Fruit fly (Drosophila melanogaster): ENCODE measurements around the gene CG31910.

DNA sequence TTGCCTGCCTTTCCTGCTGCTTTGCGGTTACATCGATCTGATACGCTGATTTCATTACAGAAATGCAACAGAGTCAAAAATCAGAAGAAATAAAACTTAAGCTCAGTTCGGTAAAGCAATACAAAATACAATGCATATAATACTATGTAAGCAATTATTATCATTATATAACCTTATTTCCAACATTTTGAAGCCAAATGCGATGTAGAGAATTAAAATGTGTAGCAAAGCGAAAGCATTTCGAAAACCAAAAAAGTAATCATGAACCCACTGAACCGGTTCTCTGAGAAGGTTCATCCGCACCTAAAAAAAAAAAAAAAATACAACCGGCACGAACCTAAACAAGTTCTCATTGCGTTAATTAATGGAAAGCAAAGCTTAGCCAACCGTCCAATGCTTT, 38.8 kb upstream of the CG31910 start:
- no peak for TF ChIP-seq Myc (optimal IDR thresholded peaks at IDR 0.05)
- TF ChIP-seq ttk (optimal IDR thresholded peaks at IDR 0.05) = no peak
- no peak for TF ChIP-seq insv (optimal IDR thresholded peaks at IDR 0.05)
- no peak for TF ChIP-seq psq (optimal IDR thresholded peaks at IDR 0.05)

Data from Kc167 (cell line).